Fruit fly (Drosophila melanogaster) whole organism, adult: ENCODE results near the gene CG14965.

Experiments
- CG11617 ChIP-seq: fragments of 200-800 bp; sonication (Bioruptor generic); optimal IDR thresholded peaks from 2 replicates; lab custom pipeline; 2017; ENCODE audit warnings: mild to moderate bottlenecking, missing biosample characterization, missing genetic modification reagents, missing genetic modification characterization
- CG12768 ChIP-seq: fragments of 200-800 bp; sonication (Bioruptor generic); optimal IDR thresholded peaks from 2 replicates; lab custom pipeline; 2017; ENCODE audit warnings: missing biosample characterization, missing genetic modification characterization, mild to moderate bottlenecking, moderate library complexity, missing genetic modification reagents
- CG14711 ChIP-seq: fragments of 200-800 bp; sonication (Bioruptor generic); optimal IDR thresholded peaks from 2 replicates; lab custom pipeline; 2018; ENCODE audit warnings: missing biosample characterization, mild to moderate bottlenecking, missing genetic modification characterization, moderate library complexity
- CG1620 ChIP-seq: fragments of 200-800 bp; sonication (Bioruptor generic); optimal IDR thresholded peaks from 2 replicates; lab custom pipeline; 2016; ENCODE audit warnings: missing biosample characterization, missing genetic modification characterization
- CG33017 ChIP-seq: fragments of 200-800 bp; sonication (Bioruptor generic); optimal IDR thresholded peaks from 2 replicates; lab custom pipeline; 2018; ENCODE audit warnings: missing biosample characterization, mild to moderate bottlenecking, missing genetic modification characterization, moderate library complexity
- CG5204 ChIP-seq: fragments of 200-800 bp; sonication (Bioruptor generic); optimal IDR thresholded peaks from 2 replicates; lab custom pipeline; 2016; ENCODE audit warnings: missing biosample characterization, missing genetic modification characterization
- CG7045 ChIP-seq: fragments of 200-800 bp; sonication (Bioruptor generic); optimal IDR thresholded peaks from 2 replicates; lab custom pipeline; 2017; ENCODE audit warnings: missing biosample characterization, mild to moderate bottlenecking, missing genetic modification characterization
- CG7101 ChIP-seq: fragments of 200-800 bp; sonication (Bioruptor generic); optimal IDR thresholded peaks from 2 replicates; lab custom pipeline; 2018; ENCODE audit warnings: missing biosample characterization, mild to moderate bottlenecking, missing genetic modification characterization, moderate library complexity
- Clk ChIP-seq: fragments of 200-800 bp; sonication (Bioruptor generic); optimal IDR thresholded peaks from 2 replicates; lab custom pipeline; 2017; ENCODE audit warnings: missing biosample characterization, missing genetic modification characterization
- Crg-1 ChIP-seq: fragments of 200-800 bp; sonication (Bioruptor generic); optimal IDR thresholded peaks from 2 replicates; lab custom pipeline; 2016; ENCODE audit warnings: missing biosample characterization, missing genetic modification characterization
- Hr96 ChIP-seq: fragments of 200-800 bp; sonication (Bioruptor generic); optimal IDR thresholded peaks from 2 replicates; lab custom pipeline; 2016; ENCODE audit warnings: missing biosample characterization, missing genetic modification characterization
- Mnt ChIP-seq: fragments of 200-800 bp; sonication (Bioruptor generic); optimal IDR thresholded peaks from 2 replicates; lab custom pipeline; 2016; ENCODE audit warnings: missing biosample characterization, mild to moderate bottlenecking, missing genetic modification characterization
- bab1 ChIP-seq: fragments of 200-800 bp; sonication (Bioruptor generic); optimal IDR thresholded peaks from 3 replicates; lab custom pipeline; 2019; ENCODE audit warnings: missing biosample characterization, mild to moderate bottlenecking, missing genetic modification characterization, moderate library complexity
- cic ChIP-seq: fragments of 200-800 bp; sonication (Bioruptor generic); optimal IDR thresholded peaks from 2 replicates; lab custom pipeline; 2017; ENCODE audit warnings: missing biosample characterization, mild to moderate bottlenecking, missing genetic modification characterization, moderate library complexity
- cnc ChIP-seq, 2 experiments: fragments of >200 bp; optimal IDR thresholded peaks; 2 replicates each; lab custom pipeline; 2017
- kay ChIP-seq: fragments of 200-800 bp; sonication (Bioruptor generic); peaks from one replicate; lab custom pipeline; 2016; ENCODE audit warnings: missing biosample characterization, missing genetic modification characterization, borderline replicate concordance
- ovo ChIP-seq: fragments of 200-800 bp; sonication (Bioruptor generic); optimal IDR thresholded peaks from 2 replicates; lab custom pipeline; 2016; ENCODE audit warnings: missing biosample characterization, missing genetic modification characterization
- pad ChIP-seq: fragments of 200-800 bp; sonication (Bioruptor generic); optimal IDR thresholded peaks from 3 replicates; lab custom pipeline; 2017; ENCODE audit warnings: missing biosample characterization, missing genetic modification characterization, mild to moderate bottlenecking, moderate library complexity, missing genetic modification reagents
- tj ChIP-seq: fragments of 200-800 bp; sonication (Bioruptor generic); optimal IDR thresholded peaks from 3 replicates; lab custom pipeline; 2017; ENCODE audit warnings: missing biosample characterization, mild to moderate bottlenecking, missing genetic modification characterization, moderate library complexity
- toe ChIP-seq: fragments of 200-800 bp; sonication (Bioruptor generic); optimal IDR thresholded peaks from 2 replicates; lab custom pipeline; 2016; ENCODE audit warnings: missing biosample characterization, missing genetic modification characterization

The CG14965 gene

dm6 chr3L:3224740-3225719, 32.7 kb upstream of the CG14965 start, which contains the start of gene Larp4B:
TSS of gene Larp4B (plus strand) at chr3L:3224838.
- TF ChIP-seq CG11617 (GFP tag; lab: Kevin White, UChicago) (peak; percentile 10), cnc (optimal IDR thresholded peaks at IDR 0.05; lab: Kevin White, UChicago) (peak in 1 of 2 experiments; percentile 0), kay (GFP tag; lab: Kevin White, UChicago) (no peak), CG33017 (no peak), pad (GFP tag; lab: Kevin White, UChicago) (peak; percentile 24), tj (GFP tag; lab: Kevin White, UChicago) (peak; percentile 82), toe (GFP tag; lab: Kevin White, UChicago) (no peak), Crg-1 (GFP tag; lab: Kevin White, UChicago) (no peak), CG7045 (GFP tag; lab: Kevin White, UChicago) (peak; percentile 25), CG7101 (tag; lab: Kevin White, UChicago) (peak; percentile 1), CG14711 (tag; lab: Kevin White, UChicago) (peak; percentile 95), cic (GFP tag; lab: Kevin White, UChicago) (no peak), CG12768 (no peak), ovo (no peak), Mnt (GFP tag; lab: Kevin White, UChicago) (peak; percentile 26), bab1 (peak; percentile 39), CG1620 (peak; percentile 31), Hr96 (GFP tag; lab: Kevin White, UChicago) (no peak), CG5204 (GFP tag; lab: Kevin White, UChicago) (no peak), Clk (GFP tag; lab: Kevin White, UChicago) (no peak)

- TF ChIP-seq CG1620 (no peak), Clk (GFP tag; lab: Kevin White, UChicago) (no peak), CG14711 (tag; lab: Kevin White, UChicago) (no peak), toe (GFP tag; lab: Kevin White, UChicago) (no peak), bab1 (no peak), CG33017 (no peak), kay (GFP tag; lab: Kevin White, UChicago) (no peak), ovo (no peak), tj (GFP tag; lab: Kevin White, UChicago) (no peak), CG5204 (GFP tag; lab: Kevin White, UChicago) (no peak), Crg-1 (GFP tag; lab: Kevin White, UChicago) (no peak), Hr96 (GFP tag; lab: Kevin White, UChicago) (no peak), Mnt (GFP tag; lab: Kevin White, UChicago) (no peak), CG7101 (tag; lab: Kevin White, UChicago) (no peak), pad (GFP tag; lab: Kevin White, UChicago) (no peak), cnc (optimal IDR thresholded peaks at IDR 0.05; lab: Kevin White, UChicago) (no peak), CG12768 (no peak), cic (GFP tag; lab: Kevin White, UChicago) (no peak)
Observed at dm6 chr3L:3223390-3223914, 31.2 kb upstream of the CG14965 start.

- TF ChIP-seq cic (GFP tag; lab: Kevin White, UChicago): peak; percentile 57
- peak; percentile 96 for TF ChIP-seq Mnt (GFP tag; lab: Kevin White, UChicago)
- no peak for TF ChIP-seq cnc (optimal IDR thresholded peaks at IDR 0.05; lab: Kevin White, UChicago)
- peak; percentile 96 for TF ChIP-seq ovo
- TF ChIP-seq CG7101 (tag; lab: Kevin White, UChicago): peak; percentile 96
- TF ChIP-seq CG33017: peak; percentile 81
- TF ChIP-seq CG14711 (tag; lab: Kevin White, UChicago): peak; percentile 79
- no peak for TF ChIP-seq CG5204 (GFP tag; lab: Kevin White, UChicago)
- peak; percentile 93 for TF ChIP-seq CG7045 (GFP tag; lab: Kevin White, UChicago)
- TF ChIP-seq Clk (GFP tag; lab: Kevin White, UChicago): peak; percentile 90
- peak; percentile 70 for TF ChIP-seq bab1
- TF ChIP-seq Crg-1 (GFP tag; lab: Kevin White, UChicago): peak; percentile 98
- TF ChIP-seq CG11617 (GFP tag; lab: Kevin White, UChicago): peak; percentile 98
- TF ChIP-seq pad (GFP tag; lab: Kevin White, UChicago): peak; percentile 87
- peak; percentile 84 for TF ChIP-seq tj (GFP tag; lab: Kevin White, UChicago)
- TF ChIP-seq CG12768: peak; percentile 94
- peak; percentile 98 for TF ChIP-seq CG1620
- TF ChIP-seq kay (GFP tag; lab: Kevin White, UChicago): no peak
- TF ChIP-seq Hr96 (GFP tag; lab: Kevin White, UChicago): peak; percentile 97
- TF ChIP-seq toe (GFP tag; lab: Kevin White, UChicago): no peak
Observed at dm6 chr3L:3222643-3223389, 30.5 kb upstream of the CG14965 start, which contains the start of the genes RpL28 and eIF1. TSS of gene RpL28 (minus strand) at chr3L:3222960. TSS of gene eIF1 (plus strand) at chr3L:3223341.

dm6 chr3L:3218859-3219258, 26.6 kb upstream of the CG14965 start, which contains the start of the genes hob and nSMase:
TSS of gene hob (minus strand) at chr3L:3218920.
TSS of gene nSMase (plus strand) at chr3L:3219156.
- TF ChIP-seq CG5204 (GFP tag; lab: Kevin White, UChicago): no peak
- TF ChIP-seq CG33017: no peak
- no peak for TF ChIP-seq toe (GFP tag; lab: Kevin White, UChicago)
- TF ChIP-seq CG1620: peak; percentile 13
- peak; percentile 8 for TF ChIP-seq tj (GFP tag; lab: Kevin White, UChicago)
- TF ChIP-seq ovo: no peak
- TF ChIP-seq Crg-1 (GFP tag; lab: Kevin White, UChicago): no peak
- TF ChIP-seq cic (GFP tag; lab: Kevin White, UChicago): peak; percentile 47
- TF ChIP-seq Clk (GFP tag; lab: Kevin White, UChicago): no peak
- no peak for TF ChIP-seq cnc (optimal IDR thresholded peaks at IDR 0.05; lab: Kevin White, UChicago)
- peak; percentile 60 for TF ChIP-seq Mnt (GFP tag; lab: Kevin White, UChicago)
- TF ChIP-seq CG7101 (tag; lab: Kevin White, UChicago): peak; percentile 33
- TF ChIP-seq Hr96 (GFP tag; lab: Kevin White, UChicago): no peak
- no peak for TF ChIP-seq CG12768
- peak; percentile 14 for TF ChIP-seq CG14711 (tag; lab: Kevin White, UChicago)
- TF ChIP-seq pad (GFP tag; lab: Kevin White, UChicago): peak; percentile 4
- TF ChIP-seq kay (GFP tag; lab: Kevin White, UChicago): no peak
- TF ChIP-seq CG7045 (GFP tag; lab: Kevin White, UChicago): no peak
- TF ChIP-seq bab1: peak; percentile 64
- TF ChIP-seq CG11617 (GFP tag; lab: Kevin White, UChicago): peak; percentile 37
